Fruit fly (Drosophila melanogaster) whole organism, embryonic: Measurements from ENCODE around the gene Ugt305A1.

Experiments
- Abd-B ChIP-seq: fragments of 200-800 bp; sonication (Bioruptor generic); optimal IDR thresholded peaks from 2 replicates; lab custom pipeline; 2018; ENCODE audit warnings: missing biosample characterization, mild to moderate bottlenecking, missing genetic modification characterization, moderate library complexity
- B-H2 ChIP-seq: fragments of 200-800 bp; sonication (Bioruptor generic); optimal IDR thresholded peaks from 2 replicates; lab custom pipeline; 2018; ENCODE audit warnings: missing biosample characterization, mild to moderate bottlenecking, missing genetic modification characterization
- Bteb2 ChIP-seq: fragments of 200-800 bp; sonication (Bioruptor generic); optimal IDR thresholded peaks from 2 replicates; lab custom pipeline; 2016; ENCODE audit warnings: missing biosample characterization, missing genetic modification characterization
- C15 ChIP-seq: fragments of 200-800 bp; sonication (Bioruptor generic); IDR thresholded peaks from 3 replicates; pipeline ENCODE4 v1.3.6; 2022; ENCODE audit warnings: missing biosample characterization, missing genetic modification characterization
- CG11247 ChIP-seq: fragments of 200-800 bp; sonication (Bioruptor generic); IDR thresholded peaks from 2 replicates; pipeline ENCODE4 v1.3.6; 2022; ENCODE audit warnings: missing biosample characterization, missing genetic modification characterization
- CG11560 ChIP-seq: fragments of 200-800 bp; sonication (Bioruptor generic); IDR thresholded peaks from 3 replicates; pipeline ENCODE4 v1.3.6; 2022; ENCODE audit warnings: missing biosample characterization, missing genetic modification characterization
- CG1233 ChIP-seq: fragments of 200-800 bp; sonication (Bioruptor generic); optimal IDR thresholded peaks from 4 replicates; lab custom pipeline; 2018; ENCODE audit warnings: missing biosample characterization, mild to moderate bottlenecking, missing genetic modification characterization
- CG12942 ChIP-seq: fragments of 200-800 bp; sonication (Bioruptor generic); optimal IDR thresholded peaks from 3 replicates; lab custom pipeline; 2016; ENCODE audit warnings: missing biosample characterization, missing genetic modification characterization
- CG13624 ChIP-seq: fragments of 200-800 bp; sonication (Bioruptor generic); optimal IDR thresholded peaks from 2 replicates; lab custom pipeline; 2016; ENCODE audit warnings: missing biosample characterization, missing genetic modification characterization
- CG15011 ChIP-seq: fragments of 200-800 bp; sonication (Bioruptor generic); optimal IDR thresholded peaks from 3 replicates; lab custom pipeline; 2018; ENCODE audit warnings: missing biosample characterization, mild to moderate bottlenecking, missing genetic modification characterization
- CG15073 ChIP-seq: fragments of 200-800 bp; sonication (Bioruptor generic); optimal IDR thresholded peaks from 2 replicates; lab custom pipeline; 2016; ENCODE audit warnings: missing biosample characterization, missing genetic modification characterization
- CG16779 ChIP-seq: fragments of 200-800 bp; sonication (Bioruptor generic); IDR thresholded peaks from 2 replicates; pipeline ENCODE4 v1.3.6; 2022; ENCODE audit warnings: missing biosample characterization, missing genetic modification characterization
- CG16813 ChIP-seq: fragments of 200-800 bp; sonication (Bioruptor generic); IDR thresholded peaks from 3 replicates; pipeline ENCODE4 v1.3.6; 2022; ENCODE audit warnings: missing biosample characterization, missing genetic modification characterization; ENCODE audit not compliant: partially characterized antibody
- CG16815 ChIP-seq: fragments of 200-800 bp; sonication (Bioruptor generic); optimal IDR thresholded peaks from 3 replicates; lab custom pipeline; 2017; ENCODE audit warnings: missing biosample characterization, mild to moderate bottlenecking, missing genetic modification characterization
- CG1792 ChIP-seq: fragments of 200-800 bp; sonication (Bioruptor generic); optimal IDR thresholded peaks from 2 replicates; lab custom pipeline; 2016; ENCODE audit warnings: missing biosample characterization, missing genetic modification characterization
- CG18262 ChIP-seq: fragments of 200-800 bp; optimal IDR thresholded peaks from 3 replicates; lab custom pipeline; 2019; ENCODE audit warnings: missing biosample characterization, mild to moderate bottlenecking, missing genetic modification characterization, moderate library complexity
- CG2678 ChIP-seq: fragments of 200-800 bp; sonication (Bioruptor generic); optimal IDR thresholded peaks from 3 replicates; lab custom pipeline; 2019; ENCODE audit warnings: missing biosample characterization, mild to moderate bottlenecking, missing genetic modification characterization, moderate library complexity
- CG30020 ChIP-seq: fragments of 200-800 bp; optimal IDR thresholded peaks from 2 replicates; lab custom pipeline; 2019; ENCODE audit warnings: missing biosample characterization, mild to moderate bottlenecking, missing genetic modification characterization, moderate library complexity
- CG31365 ChIP-seq: fragments of 200-800 bp; sonication (Bioruptor generic); optimal IDR thresholded peaks from 2 replicates; lab custom pipeline; 2018; ENCODE audit warnings: missing biosample characterization, mild to moderate bottlenecking, missing genetic modification characterization
- CG3163 ChIP-seq: fragments of 200-800 bp; sonication (Bioruptor generic); optimal IDR thresholded peaks from 3 replicates; lab custom pipeline; 2016; ENCODE audit warnings: missing biosample characterization, missing genetic modification characterization
- CG33213 ChIP-seq: fragments of 200-800 bp; sonication (Bioruptor generic); optimal IDR thresholded peaks from 3 replicates; lab custom pipeline; 2016; ENCODE audit warnings: missing biosample characterization, missing genetic modification characterization
- CG6854 ChIP-seq: fragments of 200-800 bp; sonication (Bioruptor generic); optimal IDR thresholded peaks from 3 replicates; lab custom pipeline; 2017; ENCODE audit warnings: missing biosample characterization, mild to moderate bottlenecking, missing genetic modification characterization
- CG7839 ChIP-seq: fragments of 200-800 bp; sonication (Bioruptor generic); optimal IDR thresholded peaks from 3 replicates; lab custom pipeline; 2018; ENCODE audit warnings: missing biosample characterization, mild to moderate bottlenecking, missing genetic modification characterization, moderate library complexity
- CG9727 ChIP-seq: fragments of 200-800 bp; sonication (Bioruptor generic); optimal IDR thresholded peaks from 3 replicates; lab custom pipeline; 2017; ENCODE audit warnings: missing biosample characterization, mild to moderate bottlenecking, missing genetic modification characterization
- Doc3 ChIP-seq: fragments of 200-800 bp; sonication (Bioruptor generic); IDR thresholded peaks from 3 replicates; pipeline ENCODE4 v1.3.6; 2022; ENCODE audit warnings: missing biosample characterization, missing genetic modification characterization; ENCODE audit not compliant: partially characterized antibody
- Drgx ChIP-seq: fragments of 200-800 bp; sonication (Bioruptor generic); IDR thresholded peaks from 2 replicates; pipeline ENCODE4 v1.3.6; 2022; ENCODE audit warnings: missing biosample characterization, missing genetic modification characterization
- Eip74EF ChIP-seq, 2 experiments: fragments of 200-800 bp in 1 of 2; fragments of >200 bp in 1 of 2; sonication (Bioruptor generic) in 1 of 2; optimal IDR thresholded peaks; 2 replicates each; lab custom pipeline; 2017 to 2019; ENCODE audit warnings: missing biosample characterization in 2 of 2, missing genetic modification characterization in 2 of 2, mild to moderate bottlenecking in 1 of 2, moderate library complexity in 1 of 2
- Fer3 ChIP-seq: fragments of 200-800 bp; sonication (Bioruptor generic); optimal IDR thresholded peaks from 2 replicates; lab custom pipeline; 2018; ENCODE audit warnings: missing biosample characterization, mild to moderate bottlenecking, missing genetic modification characterization, moderate library complexity
- GATAe ChIP-seq: fragments of 200-800 bp; sonication (Bioruptor generic); conservative IDR thresholded peaks from 2 replicates; pipeline ENCODE4 v1.3.6; 2022; ENCODE audit warnings: missing biosample characterization, missing genetic modification characterization
- Mad ChIP-seq: fragments of 200-800 bp; sonication (Bioruptor generic); optimal IDR thresholded peaks from 2 replicates; lab custom pipeline; 2016; ENCODE audit warnings: missing biosample characterization, missing genetic modification characterization
- Pdp1 ChIP-seq, 2 experiments: fragments of 200-800 bp; sonication (Bioruptor generic); optimal IDR thresholded peaks; 3 replicates each; lab custom pipeline; 2016; ENCODE audit warnings: missing biosample characterization in 2 of 2, missing genetic modification characterization in 2 of 2, mild to moderate bottlenecking in 1 of 2, moderate library complexity in 1 of 2
- Spps ChIP-seq: fragments of 200-800 bp; sonication (Bioruptor generic); optimal IDR thresholded peaks from 2 replicates; lab custom pipeline; 2018; ENCODE audit warnings: missing biosample characterization, mild to moderate bottlenecking, missing genetic modification characterization
- bsh ChIP-seq, 2 experiments: fragments of 200-800 bp; sonication (Bioruptor generic); optimal IDR thresholded peaks; 2 replicates each; lab custom pipeline; 2017 to 2018; ENCODE audit warnings: mild to moderate bottlenecking in 2 of 2, missing biosample characterization in 2 of 2, missing genetic modification characterization in 2 of 2, moderate library complexity in 1 of 2
- chif ChIP-seq, 2 experiments: fragments of 200-800 bp; sonication (Bioruptor generic); optimal IDR thresholded peaks; 3 replicates each; lab custom pipeline; 2016; ENCODE audit warnings: missing biosample characterization in 2 of 2, missing genetic modification characterization in 2 of 2
- chn ChIP-seq: fragments of 200-800 bp; sonication (Bioruptor generic); optimal IDR thresholded peaks from 2 replicates; lab custom pipeline; 2016; ENCODE audit warnings: missing biosample characterization, missing genetic modification characterization
- dimm ChIP-seq: fragments of 200-800 bp; sonication (Bioruptor generic); IDR thresholded peaks from 2 replicates; pipeline ENCODE4 v1.3.6; 2022; ENCODE audit warnings: missing biosample characterization, missing genetic modification characterization
- dpn ChIP-seq, 2 experiments: fragments of 200-800 bp; sonication (Bioruptor generic); optimal IDR thresholded peaks; 3 replicates each; lab custom pipeline; 2016; ENCODE audit warnings: missing biosample characterization in 2 of 2, missing genetic modification characterization in 2 of 2
- exex ChIP-seq: fragments of 200-800 bp; sonication (Bioruptor generic); optimal IDR thresholded peaks from 4 replicates; lab custom pipeline; 2018; ENCODE audit warnings: missing biosample characterization, mild to moderate bottlenecking, missing genetic modification characterization, moderate library complexity
- fu2 ChIP-seq: fragments of 200-800 bp; sonication (Bioruptor generic); optimal IDR thresholded peaks from 2 replicates; lab custom pipeline; 2016; ENCODE audit warnings: missing biosample characterization, missing genetic modification characterization
- gce ChIP-seq: fragments of 200-800 bp; sonication (Bioruptor generic); IDR thresholded peaks from 3 replicates; pipeline ENCODE4 v1.3.6; 2022; ENCODE audit warnings: missing biosample characterization, missing genetic modification characterization
- oc ChIP-seq: fragments of 200-800 bp; sonication (Bioruptor generic); optimal IDR thresholded peaks from 2 replicates; lab custom pipeline; 2018; ENCODE audit warnings: missing biosample characterization, mild to moderate bottlenecking, missing genetic modification characterization, moderate library complexity
- row ChIP-seq: fragments of 200-800 bp; sonication (Bioruptor generic); IDR thresholded peaks from 3 replicates; pipeline ENCODE4 v1.3.6; 2022; ENCODE audit warnings: missing biosample characterization, missing genetic modification characterization
- scrt ChIP-seq: fragments of 200-800 bp; sonication (Bioruptor generic); optimal IDR thresholded peaks from 2 replicates; lab custom pipeline; 2018; ENCODE audit warnings: missing biosample characterization, mild to moderate bottlenecking, missing genetic modification characterization, moderate library complexity
- stwl ChIP-seq: fragments of 200-800 bp; sonication (Bioruptor generic); optimal IDR thresholded peaks from 3 replicates; lab custom pipeline; 2018; ENCODE audit warnings: missing biosample characterization, mild to moderate bottlenecking, missing genetic modification characterization, moderate library complexity
- tgo ChIP-seq: fragments of 200-800 bp; sonication (Bioruptor generic); IDR thresholded peaks from 3 replicates; pipeline ENCODE4 v1.3.6; 2022; ENCODE audit warnings: missing biosample characterization, missing genetic modification characterization
- unc-4 ChIP-seq: fragments of 200-800 bp; sonication (Bioruptor generic); IDR thresholded peaks from 2 replicates; pipeline ENCODE4 v1.3.6; 2022; ENCODE audit warnings: missing biosample characterization, missing genetic modification characterization; ENCODE audit not compliant: partially characterized antibody
- wor ChIP-seq: fragments of 200-800 bp; sonication (Bioruptor generic); IDR thresholded peaks from 2 replicates; pipeline ENCODE4 v1.3.6; 2022; ENCODE audit warnings: missing biosample characterization, missing genetic modification characterization
- yki ChIP-seq: fragments of >200 bp; optimal IDR thresholded peaks from 3 replicates; lab custom pipeline; 2018
- z ChIP-seq: fragments of 200-800 bp; sonication (Bioruptor generic); IDR thresholded peaks from 3 replicates; pipeline ENCODE4 v1.3.6; 2022; ENCODE audit warnings: missing biosample characterization, missing genetic modification characterization

The Ugt305A1 gene

dm6 chr3L:4102496-4103257 is 43.1 kb downstream of the Ugt305A1 start, which contains the start of gene CG14995 (continued):
- TF ChIP-seq CG15073 (GFP tag; lab: Kevin White, UChicago) (no peak), chif (GFP tag; optimal IDR thresholded peaks at IDR 0.05; lab: Kevin White, UChicago) (no peak), CG9727 (GFP tag; lab: Kevin White, UChicago) (no peak), CG2678 (tag; lab: Kevin White, UChicago) (peak; percentile 33), Spps (tag; lab: Kevin White, UChicago) (no peak), Bteb2 (no peak), CG11247 (no peak), CG12942 (GFP tag; lab: Kevin White, UChicago) (no peak), scrt (GFP tag; lab: Kevin White, UChicago) (peak; percentile 52), C15 (no peak), CG6854 (GFP tag; lab: Kevin White, UChicago) (peak; percentile 53), stwl (tag; lab: Kevin White, UChicago) (peak; percentile 56), Abd-B (GFP tag; lab: Kevin White, UChicago) (no peak), Mad (no peak), CG11560 (no peak), Drgx (GFP tag; lab: Robert Waterston, UW) (peak; percentile 54), tgo (GFP tag; lab: Robert Waterston, UW) (no peak), oc (tag; lab: Kevin White, UChicago) (peak; percentile 67), yki (no peak), CG1792 (GFP tag; lab: Kevin White, UChicago) (no peak), z (GFP tag; lab: Robert Waterston, UW) (no peak), CG16779 (GFP tag; lab: Robert Waterston, UW) (no peak), unc-4 (GFP tag; lab: Robert Waterston, UW) (peak; percentile 72), wor (no peak), CG16813 (GFP tag; lab: Robert Waterston, UW) (peak; percentile 75), fu2 (GFP tag; lab: Kevin White, UChicago) (no peak), chn (GFP tag; lab: Kevin White, UChicago) (no peak), dimm (GFP tag; lab: Robert Waterston, UW) (no peak), CG3163 (peak; percentile 31), CG15011 (GFP tag; lab: Kevin White, UChicago) (no peak), CG7839 (tag; lab: Kevin White, UChicago) (peak; percentile 4), GATAe (no peak), CG33213 (GFP tag; lab: Kevin White, UChicago) (no peak), B-H2 (GFP tag; lab: Kevin White, UChicago) (no peak), CG1233 (GFP tag; lab: Kevin White, UChicago) (no peak), gce (GFP tag; lab: Robert Waterston, UW) (no peak), CG16815 (GFP tag; lab: Kevin White, UChicago) (no peak), Eip74EF (GFP tag; optimal IDR thresholded peaks at IDR 0.05; lab: Kevin White, UChicago) (peak in 1 of 2 experiments; percentile 57), Pdp1 (GFP tag; optimal IDR thresholded peaks at IDR 0.05; lab: Kevin White, UChicago) (peak in 1 of 2 experiments; percentile 81), row (GFP tag; lab: Robert Waterston, UW) (peak; percentile 49), dpn (GFP tag; optimal IDR thresholded peaks at IDR 0.05; lab: Kevin White, UChicago) (no peak), Doc3 (GFP tag; lab: Robert Waterston, UW) (peak; percentile 59), bsh (GFP tag; optimal IDR thresholded peaks at IDR 0.05; lab: Kevin White, UChicago) (peak in 1 of 2 experiments; percentile 0), Fer3 (tag; lab: Kevin White, UChicago) (no peak), exex (tag; lab: Kevin White, UChicago) (peak; percentile 31), CG31365 (tag; lab: Kevin White, UChicago) (peak; percentile 48), CG18262 (no peak), CG13624 (no peak), CG30020 (tag; lab: Kevin White, UChicago) (no peak)
